Worm (Caenorhabditis elegans): Measurements from ENCODE around the gene F58E6.6.
A peak's percentile ranks its signal among the peaks of the same experiment; 100 is the strongest.

The F58E6.6 gene

DNA sequence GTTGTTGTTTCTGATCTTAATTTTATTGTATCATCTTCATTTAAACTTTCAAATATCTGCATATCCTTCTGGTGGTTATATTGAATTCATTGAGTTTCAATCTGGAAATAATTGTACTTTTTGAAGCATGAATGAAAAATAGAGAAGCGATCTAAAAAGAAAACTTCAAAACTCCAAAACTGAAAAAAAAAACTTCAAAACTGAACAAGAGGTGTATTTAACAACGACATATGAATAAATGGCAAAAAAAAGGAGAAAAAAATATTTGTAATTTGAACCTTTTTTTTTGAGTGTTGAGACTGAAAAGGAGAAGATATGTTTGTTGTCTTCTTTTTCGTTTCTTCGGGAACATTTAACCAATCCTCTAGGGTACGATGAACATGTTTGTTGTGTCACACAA is 5.1 kb upstream of the F58E6.6 start, which contains the start of gene F58E6.11:
TSS of gene F58E6.11 (minus strand) at position 101 of the 400 bp plus-strand sequence.
- TF ChIP-seq arid-1 (GFP tag; conservative IDR thresholded peaks at IDR 0.05) (no peak), egl-27 (tag; optimal IDR thresholded peaks at IDR 0.05) (no peak), mdl-1 (tag; optimal IDR thresholded peaks at IDR 0.05) (no peak), zip-2 (tag; optimal IDR thresholded peaks at IDR 0.05) (no peak), spr-3 (GFP tag; optimal IDR thresholded peaks at IDR 0.05) (no peak), lin-15B (tag; optimal IDR thresholded peaks at IDR 0.05) (no peak), zip-11 (GFP tag; IDR thresholded peaks at IDR 0.05) (no peak), nhr-25 (tag; optimal IDR thresholded peaks at IDR 0.05; ENCODE audit: borderline replicate concordance, insufficient read depth) (no peak), snpc-4 (tag; optimal IDR thresholded peaks at IDR 0.05) (no peak), tag-97 (GFP tag; IDR thresholded peaks at IDR 0.05) (no peak), mep-1 (tag; optimal IDR thresholded peaks at IDR 0.05) (no peak)

DNA sequence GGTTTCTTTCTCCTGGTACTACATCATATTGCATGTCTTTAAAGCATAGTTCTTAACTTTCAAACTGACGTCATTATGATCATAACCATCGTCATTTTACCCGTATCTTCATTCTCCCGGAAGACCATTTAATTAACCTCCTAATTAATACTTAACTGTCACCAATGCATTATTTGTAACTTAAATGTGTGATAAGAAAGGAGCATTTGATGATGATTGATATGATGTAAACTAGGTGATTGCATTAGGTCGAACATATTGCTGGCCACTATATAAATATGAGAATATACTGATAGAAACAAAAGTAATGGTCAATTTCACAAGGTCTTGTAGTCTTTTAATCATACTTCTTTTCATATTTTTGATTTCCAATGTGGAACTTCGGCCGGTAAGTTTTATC is 3.4 kb upstream of the F58E6.6 start, which contains the start of gene hrg-3:
TSS of gene hrg-3 (plus strand) at position 227 of the 400 bp plus-strand sequence.
- TF ChIP-seq pqm-1 (tag; optimal IDR thresholded peaks at IDR 0.05), result peak; percentile 31
- no peak for TF ChIP-seq nhr-6 (tag; optimal IDR thresholded peaks at IDR 0.05)
- no peak for TF ChIP-seq dmd-8 (GFP tag; IDR thresholded peaks at IDR 0.05)
- peak; percentile 66 for TF ChIP-seq php-3 (GFP tag; IDR thresholded peaks at IDR 0.05)
- peak; percentile 92 for TF ChIP-seq ztf-7 (tag; optimal IDR thresholded peaks at IDR 0.05)

DNA sequence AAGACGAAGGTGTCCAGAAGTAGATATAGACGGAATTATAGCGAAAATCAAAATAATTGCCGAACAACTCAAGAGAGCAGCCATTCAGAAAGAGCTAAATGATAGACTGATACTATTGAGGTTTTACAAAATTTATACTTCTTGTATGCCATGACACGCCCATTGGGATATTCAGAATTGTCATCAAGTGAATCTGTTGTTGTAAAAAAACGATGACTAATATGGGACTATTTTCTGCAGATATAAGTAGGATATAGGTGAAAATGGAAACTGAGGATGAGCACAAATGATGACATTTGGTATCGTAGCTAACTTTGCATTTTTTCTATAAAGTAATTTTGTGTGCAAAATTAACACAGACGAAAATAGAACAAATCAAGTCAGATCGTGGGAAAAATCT is 2.9 kb upstream of the F58E6.6 start, which contains the start of gene F58E6.8:
TSS of gene F58E6.8 (minus strand) at position 101 of the 400 bp plus-strand sequence.
- TF ChIP-seq lim-7 (GFP tag; IDR thresholded peaks at IDR 0.05), result no peak
- TF ChIP-seq dmd-8 (GFP tag; IDR thresholded peaks at IDR 0.05), result no peak
- no peak for TF ChIP-seq cey-2 (tag; optimal IDR thresholded peaks at IDR 0.05; ENCODE audit: borderline replicate concordance, insufficient read depth)
- no peak for TF ChIP-seq nhr-25 (tag; optimal IDR thresholded peaks at IDR 0.05; ENCODE audit: borderline replicate concordance, insufficient read depth)
- no peak for TF ChIP-seq D1046.2 (GFP tag; IDR thresholded peaks at IDR 0.05)
- no peak for TF ChIP-seq ceh-62 (tag; optimal IDR thresholded peaks at IDR 0.05)
- no peak for TF ChIP-seq unc-39 (tag; optimal IDR thresholded peaks at IDR 0.05)
- TF ChIP-seq spr-3 (GFP tag; optimal IDR thresholded peaks at IDR 0.05), result no peak
- TF ChIP-seq snpc-1.2 (GFP tag; IDR thresholded peaks at IDR 0.05), result no peak
- no peak for TF ChIP-seq ztf-11 (tag; optimal IDR thresholded peaks at IDR 0.05)
- no peak for TF ChIP-seq skn-1 (tag; optimal IDR thresholded peaks at IDR 0.05)
- no peak for TF ChIP-seq ztf-7 (tag; optimal IDR thresholded peaks at IDR 0.05)
- TF ChIP-seq rbr-2 (tag; optimal IDR thresholded peaks at IDR 0.05), result no peak

DNA sequence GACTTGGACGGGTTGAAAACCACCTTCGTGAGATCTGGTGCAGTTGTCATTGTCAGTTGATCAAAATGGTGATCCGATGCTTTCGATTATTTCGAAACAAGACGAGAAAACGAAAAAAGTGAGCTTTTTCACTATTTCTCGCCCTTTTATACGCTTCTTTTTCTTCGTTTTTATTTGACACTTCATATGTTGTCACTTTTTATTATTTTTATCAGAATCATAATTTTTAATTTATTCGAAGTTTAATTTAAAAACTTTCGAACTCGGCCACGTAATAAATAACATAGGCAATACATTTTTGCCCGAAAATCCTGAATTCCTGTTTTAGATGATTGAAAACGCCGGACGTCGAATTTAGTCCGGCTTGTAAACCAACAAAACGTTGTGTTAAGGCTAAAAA is 1.6 kb upstream of the F58E6.6 start, which contains the start of gene F58E6.5:
TSS of gene F58E6.5 (minus strand) at position 101 of the 400 bp plus-strand sequence.
- no peak for TF ChIP-seq cey-2 (tag; optimal IDR thresholded peaks at IDR 0.05; ENCODE audit: borderline replicate concordance, insufficient read depth)
- TF ChIP-seq spr-1 (tag; optimal IDR thresholded peaks at IDR 0.05), result no peak
- TF ChIP-seq unc-62 (GFP tag; optimal IDR thresholded peaks at IDR 0.05 in 1 of 2), result no peak
- no peak for TF ChIP-seq unc-62 (tag; optimal IDR thresholded peaks at IDR 0.05)
- no peak for TF ChIP-seq nhr-41 (GFP tag; IDR thresholded peaks at IDR 0.05)
- no peak for TF ChIP-seq dve-1 (tag; optimal IDR thresholded peaks at IDR 0.05; ENCODE audit: insufficient read depth)
- TF ChIP-seq ceh-44 (GFP tag; IDR thresholded peaks at IDR 0.05), result no peak

DNA sequence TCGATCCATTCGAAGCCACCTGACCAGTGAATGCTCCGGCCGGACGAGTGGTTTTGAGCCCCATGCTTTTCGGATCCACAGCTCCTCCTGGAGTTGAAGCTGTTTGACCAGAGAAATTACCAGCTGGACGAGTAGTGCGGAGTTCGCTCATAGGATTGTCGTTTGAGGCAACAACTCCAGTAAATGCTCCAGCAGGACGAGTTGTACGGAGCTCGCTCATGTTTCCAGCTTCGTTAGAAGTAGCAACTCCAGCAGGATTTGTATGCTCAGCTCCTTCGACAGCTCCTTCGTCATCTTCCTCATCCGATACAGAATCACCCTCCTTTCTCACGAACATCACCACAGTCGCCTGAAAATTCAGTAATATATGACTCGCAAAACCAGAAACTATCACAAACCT is 736 bp upstream of the F58E6.6 start:
- TF ChIP-seq ces-1 (GFP tag; optimal IDR thresholded peaks at IDR 0.05) (no peak), dmd-8 (GFP tag; IDR thresholded peaks at IDR 0.05) (0 out of 2 replicates have a peak, but pooled peaks have one; percentile 53)

DNA sequence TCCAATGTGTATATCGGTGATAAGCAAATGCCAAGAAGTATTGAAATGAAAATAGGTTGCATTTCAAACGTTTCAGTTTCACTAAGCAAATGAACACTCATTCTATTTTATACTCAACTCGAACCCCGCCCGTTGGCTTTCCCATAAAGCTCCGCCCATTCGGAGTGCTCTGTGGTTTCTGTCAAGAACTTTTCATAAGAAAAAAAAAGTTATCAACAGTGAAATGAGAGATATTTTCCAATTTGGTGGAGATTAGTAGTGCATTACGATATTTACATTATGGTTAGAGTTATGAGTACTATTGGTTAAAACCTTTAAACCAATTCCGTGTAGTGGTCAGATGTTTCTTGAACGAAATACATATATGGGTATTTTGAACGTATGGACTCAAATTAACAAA is 2.5 kb downstream of the F58E6.6 start, which contains the start of gene F58E6.4:
TSS of gene F58E6.4 (minus strand) at position 101 of the 400 bp plus-strand sequence.
- TF ChIP-seq saeg-2 (GFP tag; IDR thresholded peaks at IDR 0.05), result no peak
- no peak for TF ChIP-seq lin-38 (GFP tag; IDR thresholded peaks at IDR 0.05)
- TF ChIP-seq arid-1 (GFP tag; conservative IDR thresholded peaks at IDR 0.05), result no peak
- TF ChIP-seq tag-97 (GFP tag; IDR thresholded peaks at IDR 0.05), result no peak
- TF ChIP-seq ces-1 (GFP tag; optimal IDR thresholded peaks at IDR 0.05), result no peak
- TF ChIP-seq nhr-42 (GFP tag; IDR thresholded peaks at IDR 0.05), result no peak
- no peak for TF ChIP-seq attf-4 (tag; optimal IDR thresholded peaks at IDR 0.05)
- no peak for TF ChIP-seq madf-5 (GFP tag; IDR thresholded peaks at IDR 0.05)

All from whole organism, L4 larva.